Fruit fly (Drosophila melanogaster) whole organism, embryonic: ENCODE results near the gene Pgd.

ENCODE experiments used
- Aef1 ChIP-seq: fragments of 200-800 bp; sonication (Bioruptor generic); IDR thresholded peaks from 3 replicates; pipeline ENCODE4 v1.3.6; 2022; ENCODE audit warnings: missing biosample characterization, missing genetic modification characterization
- Antp ChIP-seq: fragments of 200-800 bp; sonication (Bioruptor generic); optimal IDR thresholded peaks from 3 replicates; lab custom pipeline; 2016; ENCODE audit warnings: missing biosample characterization, missing genetic modification characterization
- Bdp1 ChIP-seq: fragments of 200-800 bp; sonication (Bioruptor generic); optimal IDR thresholded peaks from 3 replicates; lab custom pipeline; 2016; ENCODE audit warnings: missing biosample characterization, missing genetic modification characterization
- BtbVII ChIP-seq: fragments of 200-800 bp; sonication (Bioruptor generic); optimal IDR thresholded peaks from 3 replicates; lab custom pipeline; 2017; ENCODE audit warnings: missing biosample characterization, mild to moderate bottlenecking, missing genetic modification characterization
- CG10147 ChIP-seq: fragments of 200-800 bp; sonication (Bioruptor generic); optimal IDR thresholded peaks from 2 replicates; lab custom pipeline; 2019; ENCODE audit warnings: missing biosample characterization, mild to moderate bottlenecking, missing genetic modification characterization, moderate library complexity
- CG10462 ChIP-seq: fragments of 200-800 bp; sonication (Bioruptor generic); optimal IDR thresholded peaks from 2 replicates; lab custom pipeline; 2016; ENCODE audit warnings: missing biosample characterization, missing genetic modification characterization
- CG11085 ChIP-seq: fragments of 200-800 bp; sonication (Bioruptor generic); IDR thresholded peaks from 2 replicates; pipeline ENCODE4 v1.3.6; 2022; ENCODE audit warnings: missing biosample characterization, missing genetic modification characterization
- CG11723 ChIP-seq: fragments of 200-800 bp; sonication (Bioruptor generic); optimal IDR thresholded peaks from 2 replicates; lab custom pipeline; 2017; ENCODE audit warnings: missing biosample characterization, mild to moderate bottlenecking, missing genetic modification characterization
- CG12391 ChIP-seq: fragments of 200-800 bp; sonication (Bioruptor generic); optimal IDR thresholded peaks from 3 replicates; lab custom pipeline; 2018; ENCODE audit warnings: missing biosample characterization, mild to moderate bottlenecking, missing genetic modification characterization, moderate library complexity
- CG13296 ChIP-seq: fragments of 200-800 bp; sonication (Bioruptor generic); optimal IDR thresholded peaks from 3 replicates; lab custom pipeline; 2018; ENCODE audit warnings: missing biosample characterization, mild to moderate bottlenecking, missing genetic modification characterization
- CG13624 ChIP-seq: fragments of 200-800 bp; sonication (Bioruptor generic); optimal IDR thresholded peaks from 2 replicates; lab custom pipeline; 2016; ENCODE audit warnings: missing biosample characterization, missing genetic modification characterization
- CG2202 ChIP-seq: fragments of 200-800 bp; sonication (Bioruptor generic); optimal IDR thresholded peaks from 2 replicates; lab custom pipeline; 2018; ENCODE audit warnings: missing biosample characterization, mild to moderate bottlenecking, missing genetic modification characterization
- CG2889 ChIP-seq: fragments of 200-800 bp; sonication (Bioruptor generic); IDR thresholded peaks from 3 replicates; pipeline ENCODE4 v1.3.6; 2022; ENCODE audit warnings: missing biosample characterization, missing genetic modification characterization
- CG32532 ChIP-seq: fragments of 200-800 bp; sonication (Bioruptor generic); IDR thresholded peaks from 2 replicates; pipeline ENCODE4 v1.3.6; 2022; ENCODE audit warnings: missing biosample characterization, missing genetic modification characterization
- CG33213 ChIP-seq: fragments of 200-800 bp; sonication (Bioruptor generic); optimal IDR thresholded peaks from 3 replicates; lab custom pipeline; 2016; ENCODE audit warnings: missing biosample characterization, missing genetic modification characterization
- CG3995 ChIP-seq: fragments of 200-800 bp; sonication (Bioruptor generic); optimal IDR thresholded peaks from 3 replicates; lab custom pipeline; 2016; ENCODE audit warnings: missing biosample characterization, missing genetic modification characterization
- CG6765 ChIP-seq: fragments of 200-800 bp; sonication (Bioruptor generic); optimal IDR thresholded peaks from 3 replicates; lab custom pipeline; 2017; ENCODE audit warnings: missing biosample characterization, mild to moderate bottlenecking, missing genetic modification characterization
- CG6813 ChIP-seq: fragments of 200-800 bp; sonication (Bioruptor generic); optimal IDR thresholded peaks from 2 replicates; lab custom pipeline; 2017; ENCODE audit warnings: missing biosample characterization, missing genetic modification characterization, mild to moderate bottlenecking, moderate library complexity, missing genetic modification reagents
- CG9437 ChIP-seq: fragments of 200-800 bp; sonication (Bioruptor generic); optimal IDR thresholded peaks from 2 replicates; lab custom pipeline; 2018; ENCODE audit warnings: missing biosample characterization, mild to moderate bottlenecking, missing genetic modification characterization
- CG9727 ChIP-seq: fragments of 200-800 bp; sonication (Bioruptor generic); optimal IDR thresholded peaks from 3 replicates; lab custom pipeline; 2017; ENCODE audit warnings: missing biosample characterization, mild to moderate bottlenecking, missing genetic modification characterization
- Dip2 ChIP-seq: fragments of 200-800 bp; sonication (Bioruptor generic); IDR thresholded peaks from 2 replicates; pipeline ENCODE4 v1.3.6; 2022; ENCODE audit warnings: missing biosample characterization, missing genetic modification characterization
- GATAe ChIP-seq: fragments of 200-800 bp; sonication (Bioruptor generic); conservative IDR thresholded peaks from 2 replicates; pipeline ENCODE4 v1.3.6; 2022; ENCODE audit warnings: missing biosample characterization, missing genetic modification characterization
- HLH54F ChIP-seq: fragments of 200-800 bp; sonication (Bioruptor generic); optimal IDR thresholded peaks from 3 replicates; lab custom pipeline; 2016; ENCODE audit warnings: missing biosample characterization, missing genetic modification characterization
- Hey ChIP-seq: fragments of 200-800 bp; sonication (Bioruptor generic); optimal IDR thresholded peaks from 3 replicates; lab custom pipeline; 2018; ENCODE audit warnings: missing biosample characterization, mild to moderate bottlenecking, missing genetic modification characterization
- Neu2 ChIP-seq: fragments of 200-800 bp; sonication (Bioruptor generic); optimal IDR thresholded peaks from 3 replicates; lab custom pipeline; 2016; ENCODE audit warnings: missing biosample characterization, missing genetic modification characterization, borderline replicate concordance
- Ptx1 ChIP-seq: fragments of 200-800 bp; sonication (Bioruptor generic); IDR thresholded peaks from 2 replicates; pipeline ENCODE4 v1.3.6; 2022; ENCODE audit warnings: missing biosample characterization, missing genetic modification characterization
- Sox100B ChIP-seq: fragments of 200-800 bp; sonication (Bioruptor generic); optimal IDR thresholded peaks from 3 replicates; lab custom pipeline; 2018; ENCODE audit warnings: missing biosample characterization, mild to moderate bottlenecking, missing genetic modification characterization
- Tbp ChIP-seq: fragments of >200 bp; optimal IDR thresholded peaks from 2 replicates; lab custom pipeline; 2018; ENCODE audit warnings: missing biosample characterization, missing genetic modification characterization
- abd-A ChIP-seq: fragments of 200-800 bp; sonication (Bioruptor generic); optimal IDR thresholded peaks from 3 replicates; lab custom pipeline; 2019; ENCODE audit warnings: missing biosample characterization, mild to moderate bottlenecking, missing genetic modification characterization, moderate library complexity
- aop ChIP-seq: fragments of 200-800 bp; sonication (Bioruptor generic); IDR thresholded peaks from 2 replicates; pipeline ENCODE4 v1.3.6; 2022; ENCODE audit warnings: missing biosample characterization, missing genetic modification characterization
- ash1 ChIP-seq: fragments of 200-800 bp; sonication (Bioruptor generic); optimal IDR thresholded peaks from 2 replicates; lab custom pipeline; 2018; ENCODE audit warnings: missing biosample characterization, mild to moderate bottlenecking, missing genetic modification characterization
- cad ChIP-seq: fragments of >200 bp; optimal IDR thresholded peaks from 2 replicates; lab custom pipeline; 2017; ENCODE audit warnings: missing biosample characterization, missing genetic modification characterization
- corto ChIP-seq: fragments of 200-800 bp; sonication (Bioruptor generic); optimal IDR thresholded peaks from 2 replicates; lab custom pipeline; 2016; ENCODE audit warnings: missing biosample characterization, mild to moderate bottlenecking, missing genetic modification characterization, moderate library complexity
- dpn ChIP-seq, 2 experiments: fragments of 200-800 bp; sonication (Bioruptor generic); optimal IDR thresholded peaks; 3 replicates each; lab custom pipeline; 2016; ENCODE audit warnings: missing biosample characterization in 2 of 2, missing genetic modification characterization in 2 of 2
- ems ChIP-seq: fragments of 200-800 bp; sonication (Bioruptor generic); optimal IDR thresholded peaks from 3 replicates; lab custom pipeline; 2016; ENCODE audit warnings: missing biosample characterization, missing genetic modification characterization
- en ChIP-seq: fragments of 200-800 bp; sonication (Bioruptor generic); optimal IDR thresholded peaks from 2 replicates; lab custom pipeline; 2016; ENCODE audit warnings: missing biosample characterization, missing genetic modification characterization
- esg ChIP-seq: fragments of 200-800 bp; sonication (Bioruptor generic); conservative IDR thresholded peaks from 2 replicates; pipeline ENCODE4 v1.3.6; 2022; ENCODE audit warnings: missing biosample characterization, missing genetic modification characterization
- fd102C ChIP-seq: fragments of 200-800 bp; sonication (Bioruptor generic); optimal IDR thresholded peaks from 2 replicates; lab custom pipeline; 2018; ENCODE audit warnings: missing biosample characterization, mild to moderate bottlenecking, missing genetic modification characterization, moderate library complexity
- ftz-f1 ChIP-seq: fragments of 200-800 bp; sonication (Bioruptor generic); optimal IDR thresholded peaks from 2 replicates; lab custom pipeline; 2016; ENCODE audit warnings: missing biosample characterization, missing genetic modification characterization
- ind ChIP-seq: fragments of 200-800 bp; sonication (Bioruptor generic); optimal IDR thresholded peaks from 3 replicates; lab custom pipeline; 2016; ENCODE audit warnings: missing biosample characterization, missing genetic modification characterization
- jing ChIP-seq: fragments of 200-800 bp; sonication (Bioruptor generic); optimal IDR thresholded peaks from 2 replicates; lab custom pipeline; 2018; ENCODE audit warnings: missing biosample characterization, mild to moderate bottlenecking, missing genetic modification characterization
- nom ChIP-seq: fragments of 200-800 bp; sonication (Bioruptor generic); optimal IDR thresholded peaks from 2 replicates; lab custom pipeline; 2017; ENCODE audit warnings: missing biosample characterization, missing genetic modification characterization, mild to moderate bottlenecking, moderate library complexity, missing genetic modification reagents
- onecut ChIP-seq: fragments of 200-800 bp; sonication (Bioruptor generic); IDR thresholded peaks from 2 replicates; pipeline ENCODE4 v1.3.6; 2022; ENCODE audit warnings: missing biosample characterization, missing genetic modification characterization
- repo ChIP-seq: fragments of 200-800 bp; sonication (Bioruptor generic); optimal IDR thresholded peaks from 2 replicates; lab custom pipeline; 2016; ENCODE audit warnings: missing biosample characterization, missing genetic modification characterization
- sens-2 ChIP-seq: fragments of 200-800 bp; sonication (Bioruptor generic); IDR thresholded peaks from 2 replicates; pipeline ENCODE4 v1.3.6; 2022; ENCODE audit warnings: missing biosample characterization, missing genetic modification characterization
- slbo ChIP-seq: fragments of 200-800 bp; sonication (Bioruptor generic); IDR thresholded peaks from 2 replicates; pipeline ENCODE4 v1.3.6; 2022; ENCODE audit warnings: missing biosample characterization, missing genetic modification characterization
- stc ChIP-seq: fragments of 200-800 bp; sonication (Bioruptor generic); IDR thresholded peaks from 2 replicates; pipeline ENCODE4 v1.3.6; 2022; ENCODE audit warnings: missing biosample characterization, missing genetic modification characterization
- tx ChIP-seq: fragments of 200-800 bp; sonication (Bioruptor generic); optimal IDR thresholded peaks from 2 replicates; lab custom pipeline; 2016; ENCODE audit warnings: missing biosample characterization, missing genetic modification characterization
- z ChIP-seq: fragments of 200-800 bp; sonication (Bioruptor generic); IDR thresholded peaks from 3 replicates; pipeline ENCODE4 v1.3.6; 2022; ENCODE audit warnings: missing biosample characterization, missing genetic modification characterization

Gene Pgd

DNA sequence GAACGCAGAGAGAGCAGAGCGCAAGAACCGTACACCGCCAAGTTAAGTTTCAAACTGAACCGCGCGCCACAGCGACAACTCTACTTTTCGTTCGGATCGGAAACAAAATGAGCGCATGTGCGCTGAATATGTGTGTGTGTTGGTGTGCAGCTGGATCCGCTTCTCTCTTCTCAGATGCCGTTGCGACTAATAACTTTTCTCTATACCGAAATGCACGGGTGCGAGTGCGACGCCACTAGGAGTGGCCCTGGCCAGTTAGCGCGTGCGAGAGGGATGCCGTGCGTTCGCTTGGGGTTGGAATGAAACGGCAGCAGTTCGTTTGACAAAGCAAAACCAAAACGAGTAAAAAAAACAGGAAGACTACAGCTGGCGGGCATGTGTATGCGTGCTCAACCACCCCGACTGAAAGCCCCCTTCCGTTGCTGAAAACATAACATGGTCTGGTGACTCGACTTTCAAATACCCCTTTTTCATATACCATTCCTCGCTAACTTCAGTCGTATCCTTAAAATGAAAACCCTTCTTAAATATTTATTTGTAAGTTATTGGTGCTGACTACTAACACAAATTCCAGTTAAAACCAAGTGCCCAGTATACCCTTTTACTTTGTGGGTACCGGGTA, 8.0 kb upstream of the Pgd start (continued):
- peak; percentile 100 for TF ChIP-seq fd102C
- TF ChIP-seq esg (GFP tag; lab: Robert Waterston, UW): peak; percentile 100
- TF ChIP-seq CG10462 (GFP tag; lab: Kevin White, UChicago): peak; percentile 100
- peak; percentile 100 for TF ChIP-seq dpn (GFP tag; optimal IDR thresholded peaks at IDR 0.05; lab: Kevin White, UChicago)
- peak; percentile 100 for TF ChIP-seq GATAe (GFP tag; lab: Robert Waterston, UW)
- peak; percentile 100 for TF ChIP-seq Aef1
- TF ChIP-seq Ptx1 (GFP tag; lab: Robert Waterston, UW): peak; percentile 100
- TF ChIP-seq CG6765 (GFP tag; lab: Kevin White, UChicago): peak; percentile 97
- peak; percentile 100 for TF ChIP-seq repo
- TF ChIP-seq CG13296 (GFP tag; lab: Kevin White, UChicago): peak; percentile 100
- peak; percentile 100 for TF ChIP-seq CG11723
- peak; percentile 100 for TF ChIP-seq HLH54F (GFP tag; lab: Kevin White, UChicago)
- peak; percentile 100 for TF ChIP-seq en (GFP tag; lab: Kevin White, UChicago)
- TF ChIP-seq CG6813 (GFP tag; lab: Kevin White, UChicago): peak; percentile 100
- TF ChIP-seq CG33213 (GFP tag; lab: Kevin White, UChicago): peak; percentile 100
- peak; percentile 100 for TF ChIP-seq CG32532 (GFP tag; lab: Robert Waterston, UW)
- TF ChIP-seq CG12391 (tag; lab: Kevin White, UChicago): peak; percentile 100
- peak; percentile 94 for TF ChIP-seq CG9437 (GFP tag; lab: Kevin White, UChicago)
- TF ChIP-seq Hey (tag; lab: Kevin White, UChicago): peak; percentile 99
- TF ChIP-seq Antp (GFP tag; lab: Kevin White, UChicago): peak; percentile 100
- peak; percentile 100 for TF ChIP-seq jing (GFP tag; lab: Kevin White, UChicago)
- TF ChIP-seq aop (GFP tag; lab: Robert Waterston, UW): peak; percentile 99
- TF ChIP-seq CG11085 (GFP tag; lab: Robert Waterston, UW): peak; percentile 100
- peak; percentile 85 for TF ChIP-seq Dip2 (GFP tag; lab: Robert Waterston, UW)
- peak; percentile 98 for TF ChIP-seq nom (GFP tag; lab: Kevin White, UChicago)
- peak; percentile 100 for TF ChIP-seq ash1 (GFP tag; lab: Kevin White, UChicago)
- TF ChIP-seq Neu2: peak; percentile 100
- TF ChIP-seq CG10147 (GFP tag; lab: Kevin White, UChicago): peak; percentile 100
- peak; percentile 100 for TF ChIP-seq ems (GFP tag; lab: Kevin White, UChicago)
- TF ChIP-seq Sox100B (GFP tag; lab: Kevin White, UChicago): peak; percentile 99
- peak; percentile 99 for TF ChIP-seq abd-A (tag; lab: Kevin White, UChicago)
- peak; percentile 100 for TF ChIP-seq stc (GFP tag; lab: Robert Waterston, UW)
- TF ChIP-seq CG13624 (GFP tag; lab: Kevin White, UChicago): peak; percentile 100
- peak; percentile 100 for TF ChIP-seq sens-2 (GFP tag; lab: Robert Waterston, UW)
- TF ChIP-seq CG9727: peak; percentile 100
- peak; percentile 100 for TF ChIP-seq CG2202 (tag; lab: Kevin White, UChicago)
- no peak for TF ChIP-seq cad (GFP tag; lab: Kevin White, UChicago)

DNA sequence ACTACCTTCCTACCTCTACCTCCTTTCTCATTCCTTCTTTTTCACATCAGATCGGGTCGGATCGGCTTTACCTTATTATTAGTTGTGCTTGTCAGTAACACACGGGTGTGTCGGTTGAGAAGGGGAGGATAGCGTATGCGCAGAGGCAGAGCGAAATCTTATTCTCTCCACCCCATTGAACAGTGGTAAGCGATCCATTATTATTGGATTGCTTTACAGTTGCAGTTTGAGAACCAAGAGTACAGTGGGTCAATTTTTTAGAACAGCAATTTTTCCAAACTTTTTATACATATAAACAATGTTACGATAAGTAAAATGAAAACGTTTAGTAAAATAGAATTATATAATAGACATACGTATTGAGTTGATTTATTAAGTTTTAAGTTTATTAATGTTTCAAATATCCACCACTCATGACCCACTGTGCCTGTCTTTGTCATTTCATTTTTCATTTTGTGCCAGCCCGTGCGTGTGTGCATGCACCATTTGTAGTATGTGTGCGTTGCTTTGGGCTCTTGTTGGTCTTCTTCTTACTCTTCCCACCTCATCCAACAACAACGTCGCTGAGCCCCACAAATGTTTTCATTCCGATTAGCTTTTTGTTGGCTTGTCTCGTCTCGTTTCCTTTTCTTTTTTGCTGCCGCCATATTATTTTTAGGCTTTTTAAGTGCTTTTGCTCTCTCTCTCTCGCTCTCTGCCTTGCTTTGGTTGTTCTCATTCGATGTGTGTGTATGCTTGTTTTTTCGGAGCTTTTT, 7.2 kb upstream of the Pgd start:
- TF ChIP-seq onecut (peak; percentile 95), CG13624 (GFP tag; lab: Kevin White, UChicago) (peak; percentile 69), CG3995 (GFP tag; lab: Kevin White, UChicago) (peak; percentile 86), CG9437 (GFP tag; lab: Kevin White, UChicago) (peak; percentile 93), BtbVII (GFP tag; lab: Kevin White, UChicago) (peak; percentile 99), Sox100B (GFP tag; lab: Kevin White, UChicago) (peak; percentile 99), CG2889 (GFP tag; lab: Robert Waterston, UW) (peak; percentile 98), esg (GFP tag; lab: Robert Waterston, UW) (peak; percentile 99), slbo (GFP tag; lab: Robert Waterston, UW) (peak; percentile 99), corto (peak; percentile 97), repo (peak; percentile 88), z (GFP tag; lab: Robert Waterston, UW) (peak; percentile 79), ind (GFP tag; lab: Kevin White, UChicago) (peak; percentile 99), Bdp1 (GFP tag; lab: Kevin White, UChicago) (peak; percentile 87), ftz-f1 (GFP tag; lab: Kevin White, UChicago) (peak; percentile 32), Tbp (GFP tag; lab: Kevin White, UChicago) (no peak), tx (GFP tag; lab: Kevin White, UChicago) (peak; percentile 90)
